Fruit fly (Drosophila melanogaster) whole organism, embryonic: ENCODE data around the gene CheB38c.

Experiments used
- Adf1 ChIP-seq: fragments of 200-800 bp; sonication (Bioruptor generic); IDR thresholded peaks from 2 replicates; pipeline ENCODE4 v1.3.6; 2022; ENCODE audit warnings: missing biosample characterization, missing genetic modification characterization
- Blimp-1 ChIP-seq: fragments of 200-800 bp; sonication (Bioruptor generic); optimal IDR thresholded peaks from 3 replicates; lab custom pipeline; 2018; ENCODE audit warnings: missing biosample characterization, missing genetic modification characterization, mild to moderate bottlenecking, moderate library complexity, missing genetic modification reagents
- CG11504 ChIP-seq: fragments of 200-800 bp; sonication (Bioruptor generic); optimal IDR thresholded peaks from 3 replicates; lab custom pipeline; 2019; ENCODE audit warnings: missing biosample characterization, mild to moderate bottlenecking, missing genetic modification characterization, moderate library complexity
- CG13424 ChIP-seq: fragments of 200-800 bp; sonication (Bioruptor generic); optimal IDR thresholded peaks from 2 replicates; lab custom pipeline; 2019; ENCODE audit warnings: missing biosample characterization, mild to moderate bottlenecking, missing genetic modification characterization, moderate library complexity
- CG14860 ChIP-seq: fragments of 200-800 bp; sonication (Bioruptor generic); IDR thresholded peaks from 3 replicates; pipeline ENCODE4 v1.3.6; 2022; ENCODE audit warnings: missing biosample characterization, missing genetic modification characterization; ENCODE audit not compliant: partially characterized antibody
- CG16863 ChIP-seq: fragments of 200-800 bp; sonication (Bioruptor generic); optimal IDR thresholded peaks from 3 replicates; lab custom pipeline; 2016; ENCODE audit warnings: missing biosample characterization, missing genetic modification characterization
- CG2712 ChIP-seq: fragments of 200-800 bp; optimal IDR thresholded peaks from 3 replicates; lab custom pipeline; 2019; ENCODE audit warnings: missing biosample characterization, mild to moderate bottlenecking, missing genetic modification characterization, moderate library complexity
- CG2875 ChIP-seq: fragments of 200-800 bp; sonication (Bioruptor generic); optimal IDR thresholded peaks from 2 replicates; lab custom pipeline; 2017; ENCODE audit warnings: missing biosample characterization, mild to moderate bottlenecking, missing genetic modification characterization, missing genetic modification reagents
- CG34422 ChIP-seq: fragments of 200-800 bp; sonication (Bioruptor generic); IDR thresholded peaks from 3 replicates; pipeline ENCODE4 v1.3.6; 2022; ENCODE audit warnings: missing biosample characterization, missing genetic modification characterization
- CG4282 ChIP-seq: fragments of 200-800 bp; sonication (Bioruptor generic); optimal IDR thresholded peaks from 2 replicates; lab custom pipeline; 2016; ENCODE audit warnings: missing biosample characterization, missing genetic modification characterization
- CG7839 ChIP-seq: fragments of 200-800 bp; sonication (Bioruptor generic); optimal IDR thresholded peaks from 3 replicates; lab custom pipeline; 2018; ENCODE audit warnings: missing biosample characterization, mild to moderate bottlenecking, missing genetic modification characterization, moderate library complexity
- CG7987 ChIP-seq: fragments of 200-800 bp; sonication (Bioruptor generic); optimal IDR thresholded peaks from 2 replicates; lab custom pipeline; 2018; ENCODE audit warnings: missing biosample characterization, mild to moderate bottlenecking, missing genetic modification characterization, moderate library complexity
- CG8290 ChIP-seq, 3 experiments: fragments of 200-800 bp; sonication (Bioruptor generic); optimal IDR thresholded peaks; 2 replicates each; lab custom pipeline; 2016 to 2019; ENCODE audit warnings: missing biosample characterization in 3 of 3, missing genetic modification characterization in 3 of 3, mild to moderate bottlenecking in 2 of 3, moderate library complexity in 1 of 3
- CG8924 ChIP-seq: fragments of 200-800 bp; optimal IDR thresholded peaks from 3 replicates; lab custom pipeline; 2019; ENCODE audit warnings: missing biosample characterization, mild to moderate bottlenecking, missing genetic modification characterization, moderate library complexity
- CG9437 ChIP-seq: fragments of 200-800 bp; sonication (Bioruptor generic); optimal IDR thresholded peaks from 2 replicates; lab custom pipeline; 2018; ENCODE audit warnings: missing biosample characterization, mild to moderate bottlenecking, missing genetic modification characterization
- CG9727 ChIP-seq: fragments of 200-800 bp; sonication (Bioruptor generic); optimal IDR thresholded peaks from 3 replicates; lab custom pipeline; 2017; ENCODE audit warnings: missing biosample characterization, mild to moderate bottlenecking, missing genetic modification characterization
- Camta ChIP-seq: fragments of 200-800 bp; sonication (Bioruptor generic); optimal IDR thresholded peaks from 2 replicates; lab custom pipeline; 2016; ENCODE audit warnings: missing biosample characterization, missing genetic modification characterization
- Fer2 ChIP-seq: fragments of 200-800 bp; sonication (Bioruptor generic); optimal IDR thresholded peaks from 2 replicates; lab custom pipeline; 2018; ENCODE audit warnings: missing biosample characterization, mild to moderate bottlenecking, missing genetic modification characterization, moderate library complexity
- HHEX ChIP-seq: fragments of 200-800 bp; sonication (Bioruptor generic); optimal IDR thresholded peaks from 3 replicates; lab custom pipeline; 2017; ENCODE audit warnings: missing biosample characterization, mild to moderate bottlenecking, missing genetic modification characterization, missing genetic modification reagents
- Hr3 ChIP-seq: fragments of 200-800 bp; sonication (Bioruptor generic); optimal IDR thresholded peaks from 3 replicates; lab custom pipeline; 2016; ENCODE audit warnings: missing biosample characterization, missing genetic modification characterization
- Jarid2 ChIP-seq: fragments of 200-800 bp; sonication (Bioruptor generic); optimal IDR thresholded peaks from 3 replicates; lab custom pipeline; 2017; ENCODE audit warnings: mild to moderate bottlenecking, missing biosample characterization, missing genetic modification reagents, missing genetic modification characterization
- Kr ChIP-seq: fragments of 200-800 bp; sonication (Bioruptor generic); optimal IDR thresholded peaks from 2 replicates; lab custom pipeline; 2017; ENCODE audit warnings: missing biosample characterization, mild to moderate bottlenecking, missing genetic modification characterization
- Max ChIP-seq: fragments of 200-800 bp; sonication (Bioruptor generic); optimal IDR thresholded peaks from 2 replicates; lab custom pipeline; 2016; ENCODE audit warnings: missing biosample characterization, mild to moderate bottlenecking, missing genetic modification characterization
- Nf-YB ChIP-seq: fragments of 200-800 bp; sonication (Bioruptor generic); optimal IDR thresholded peaks from 3 replicates; lab custom pipeline; 2019; ENCODE audit warnings: missing biosample characterization, mild to moderate bottlenecking, missing genetic modification characterization, moderate library complexity
- Rfx ChIP-seq: fragments of 200-800 bp; sonication (Bioruptor generic); IDR thresholded peaks from 2 replicates; pipeline ENCODE4 v1.3.6; 2022; ENCODE audit warnings: missing biosample characterization, missing genetic modification characterization
- Scr ChIP-seq: fragments of 200-800 bp; sonication (Bioruptor generic); IDR thresholded peaks from 2 replicates; pipeline ENCODE4 v1.3.6; 2022; ENCODE audit warnings: missing biosample characterization, missing genetic modification characterization; ENCODE audit not compliant: partially characterized antibody
- Spps ChIP-seq: fragments of 200-800 bp; sonication (Bioruptor generic); optimal IDR thresholded peaks from 2 replicates; lab custom pipeline; 2018; ENCODE audit warnings: missing biosample characterization, mild to moderate bottlenecking, missing genetic modification characterization
- Sry-β ChIP-seq: fragments of 200-800 bp; sonication (Bioruptor generic); optimal IDR thresholded peaks from 2 replicates; lab custom pipeline; 2018; ENCODE audit warnings: missing biosample characterization, mild to moderate bottlenecking, missing genetic modification characterization, moderate library complexity
- ara ChIP-seq: fragments of 200-800 bp; sonication (Bioruptor generic); IDR thresholded peaks from 2 replicates; pipeline ENCODE4 v1.3.6; 2022; ENCODE audit warnings: missing biosample characterization, missing genetic modification characterization
- ash1 ChIP-seq: fragments of 200-800 bp; sonication (Bioruptor generic); optimal IDR thresholded peaks from 2 replicates; lab custom pipeline; 2018; ENCODE audit warnings: missing biosample characterization, mild to moderate bottlenecking, missing genetic modification characterization
- dm ChIP-seq: fragments of 200-800 bp; sonication (Bioruptor generic); optimal IDR thresholded peaks from 3 replicates; lab custom pipeline; 2016; ENCODE audit warnings: missing biosample characterization, missing genetic modification characterization
- eyg ChIP-seq: fragments of 200-800 bp; sonication (Bioruptor generic); optimal IDR thresholded peaks from 3 replicates; lab custom pipeline; 2016; ENCODE audit warnings: missing biosample characterization, missing genetic modification characterization
- fd96Cb ChIP-seq: fragments of 200-800 bp; sonication (Bioruptor generic); optimal IDR thresholded peaks from 2 replicates; lab custom pipeline; 2018; ENCODE audit warnings: missing biosample characterization, mild to moderate bottlenecking, missing genetic modification characterization, moderate library complexity
- gfzf ChIP-seq: fragments of 200-800 bp; sonication (Bioruptor generic); optimal IDR thresholded peaks from 2 replicates; lab custom pipeline; 2016; ENCODE audit warnings: missing biosample characterization, mild to moderate bottlenecking, missing genetic modification characterization, moderate library complexity
- lov ChIP-seq, 2 experiments: fragments of 200-800 bp in 1 of 2; fragments of >200 bp in 1 of 2; sonication (Bioruptor generic) in 1 of 2; IDR thresholded peaks in 1 of 2; optimal IDR thresholded peaks in 1 of 2; 2 replicates in 1 of 2; 3 replicates in 1 of 2; pipeline versions ENCODE4 v1.3.6 to Lab custom; 2017 to 2022; ENCODE audit warnings: missing biosample characterization in 1 of 2, missing genetic modification characterization in 1 of 2
- nom ChIP-seq: fragments of 200-800 bp; sonication (Bioruptor generic); optimal IDR thresholded peaks from 2 replicates; lab custom pipeline; 2017; ENCODE audit warnings: missing biosample characterization, missing genetic modification characterization, mild to moderate bottlenecking, moderate library complexity, missing genetic modification reagents
- onecut ChIP-seq: fragments of 200-800 bp; sonication (Bioruptor generic); IDR thresholded peaks from 2 replicates; pipeline ENCODE4 v1.3.6; 2022; ENCODE audit warnings: missing biosample characterization, missing genetic modification characterization
- otp ChIP-seq: fragments of 200-800 bp; sonication (Bioruptor generic); IDR thresholded peaks from 3 replicates; pipeline ENCODE4, ENCODE4 v1.3.6; 2022; ENCODE audit warnings: missing biosample characterization, missing genetic modification characterization
- p53 ChIP-seq: fragments of 200-800 bp; sonication (Bioruptor generic); optimal IDR thresholded peaks from 2 replicates; lab custom pipeline; 2016; ENCODE audit warnings: missing biosample characterization, missing genetic modification characterization
- pb ChIP-seq: fragments of 200-800 bp; sonication (Bioruptor generic); optimal IDR thresholded peaks from 3 replicates; lab custom pipeline; 2016; ENCODE audit warnings: missing biosample characterization, missing genetic modification characterization
- scrt ChIP-seq: fragments of 200-800 bp; sonication (Bioruptor generic); optimal IDR thresholded peaks from 2 replicates; lab custom pipeline; 2018; ENCODE audit warnings: missing biosample characterization, mild to moderate bottlenecking, missing genetic modification characterization, moderate library complexity
- sens ChIP-seq: fragments of 200-800 bp; sonication (Bioruptor generic); peaks from one replicate; lab custom pipeline; 2016; ENCODE audit warnings: missing biosample characterization, missing genetic modification characterization
- seq ChIP-seq: fragments of 200-800 bp; sonication (Bioruptor generic); IDR thresholded peaks from 2 replicates; pipeline ENCODE4 v1.3.6; 2022; ENCODE audit warnings: missing biosample characterization, missing genetic modification characterization
- so ChIP-seq: fragments of 200-800 bp; sonication (Bioruptor generic); IDR thresholded peaks from 3 replicates; pipeline ENCODE4 v1.3.6; 2022; ENCODE audit warnings: missing biosample characterization, missing genetic modification characterization
- stc ChIP-seq: fragments of 200-800 bp; sonication (Bioruptor generic); IDR thresholded peaks from 2 replicates; pipeline ENCODE4 v1.3.6; 2022; ENCODE audit warnings: missing biosample characterization, missing genetic modification characterization
- unc-4 ChIP-seq: fragments of 200-800 bp; sonication (Bioruptor generic); IDR thresholded peaks from 2 replicates; pipeline ENCODE4 v1.3.6; 2022; ENCODE audit warnings: missing biosample characterization, missing genetic modification characterization; ENCODE audit not compliant: partially characterized antibody
- wdn ChIP-seq: fragments of 200-800 bp; sonication (Bioruptor generic); IDR thresholded peaks from 2 replicates; pipeline ENCODE4 v1.3.6; 2022; ENCODE audit warnings: missing biosample characterization, missing genetic modification characterization
- z ChIP-seq: fragments of 200-800 bp; sonication (Bioruptor generic); IDR thresholded peaks from 3 replicates; pipeline ENCODE4 v1.3.6; 2022; ENCODE audit warnings: missing biosample characterization, missing genetic modification characterization

Gene CheB38c

DNA sequence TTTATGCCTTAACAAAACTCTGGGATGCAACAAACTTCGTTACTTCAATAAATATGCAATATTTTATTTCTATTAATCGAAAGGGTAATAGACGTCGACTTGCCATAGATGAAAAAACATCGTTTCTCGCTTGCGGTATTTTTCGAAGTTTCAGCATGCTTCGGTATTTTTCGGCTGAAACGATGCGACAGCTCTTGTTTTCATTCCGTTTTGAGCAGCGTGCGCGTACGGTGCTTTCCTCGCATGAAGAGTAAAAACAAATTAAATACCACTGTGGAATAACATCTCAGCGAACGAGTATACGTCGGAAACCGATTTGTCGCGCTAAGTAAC, 23.2 kb downstream of the CheB38c start, which contains the start of gene CG9328 (continued):
- TF ChIP-seq nom (GFP tag; lab: Kevin White, UChicago) = peak; percentile 35
- TF ChIP-seq gfzf (GFP tag; lab: Kevin White, UChicago) = peak; percentile 64
- no peak for TF ChIP-seq p53 (GFP tag; lab: Kevin White, UChicago)
- TF ChIP-seq Sry-β = peak; percentile 12
- peak; percentile 25; the same call in 1 of the 2 replicates for TF ChIP-seq ara
- TF ChIP-seq Adf1 (GFP tag; lab: Robert Waterston, UW) = peak; percentile 47; the same call in 1 of the 2 replicates
- TF ChIP-seq pb = no peak
- TF ChIP-seq Camta (GFP tag; lab: Kevin White, UChicago) = peak; percentile 39
- peak; percentile 67; the same call in 1 of the 3 replicates for TF ChIP-seq CG34422 (GFP tag; lab: Robert Waterston, UW)
- TF ChIP-seq CG11504 (tag; lab: Kevin White, UChicago) = peak; percentile 38
- TF ChIP-seq Nf-YB (GFP tag; lab: Kevin White, UChicago) = peak; percentile 1
- TF ChIP-seq Spps (tag; lab: Kevin White, UChicago) = peak; percentile 12
- TF ChIP-seq Fer2 (tag; lab: Kevin White, UChicago) = no peak
- TF ChIP-seq CG13424 (tag; lab: Kevin White, UChicago) = peak; percentile 12
- peak; percentile 21 for TF ChIP-seq Max
- TF ChIP-seq otp (GFP tag; lab: Robert Waterston, UW) = 0 out of 3 replicates have a peak, but pooled peaks have one; percentile 32
- peak; percentile 49; the same call in 1 of the 2 replicates for TF ChIP-seq seq (GFP tag; lab: Robert Waterston, UW)
- TF ChIP-seq fd96Cb = peak; percentile 17
- no peak for TF ChIP-seq HHEX
- TF ChIP-seq CG8290 (GFP tag; optimal IDR thresholded peaks at IDR 0.05; lab: Kevin White, UChicago) = no peak
- peak in 1 of 2 experiments; percentile 85 for TF ChIP-seq CG8290 (tag; optimal IDR thresholded peaks at IDR 0.05; lab: Kevin White, UChicago)
- no peak for TF ChIP-seq lov (optimal IDR thresholded peaks at IDR 0.05; lab: Kevin White, UChicago)
- TF ChIP-seq lov (GFP tag; IDR thresholded peaks at IDR 0.05; lab: Robert Waterston, UW) = 0 out of 3 replicates have a peak, but pooled peaks have one; percentile 18
- peak; percentile 51; the same call in 1 of the 2 replicates for TF ChIP-seq onecut (GFP tag; lab: Robert Waterston, UW)
- TF ChIP-seq CG9437 (GFP tag; lab: Kevin White, UChicago) = peak; percentile 11
- peak; percentile 62; the same call in 1 of the 2 replicates for TF ChIP-seq stc (GFP tag; lab: Robert Waterston, UW)
- no peak for TF ChIP-seq CG4282 (GFP tag; lab: Kevin White, UChicago)
- TF ChIP-seq Scr = peak; percentile 33; the same call in 1 of the 2 replicates
- peak; percentile 11 for TF ChIP-seq CG16863
- TF ChIP-seq scrt (GFP tag; lab: Kevin White, UChicago) = peak; percentile 27
- TF ChIP-seq wdn (GFP tag; lab: Robert Waterston, UW) = no peak
- TF ChIP-seq sens (GFP tag; lab: Kevin White, UChicago) = peak; percentile 93
- TF ChIP-seq Rfx (GFP tag; lab: Robert Waterston, UW) = peak; percentile 37
- TF ChIP-seq Blimp-1 (GFP tag; lab: Kevin White, UChicago) = peak; percentile 66
- TF ChIP-seq z = no peak
- TF ChIP-seq eyg (GFP tag; lab: Kevin White, UChicago) = no peak
- 0 out of 3 replicates have a peak, but pooled peaks have one; percentile 34 for TF ChIP-seq CG14860 (GFP tag; lab: Robert Waterston, UW)
- TF ChIP-seq CG7987 (GFP tag; lab: Kevin White, UChicago) = peak; percentile 20
- peak; percentile 46 for TF ChIP-seq CG8924 (tag; lab: Kevin White, UChicago)
- peak; percentile 53; the same call in 1 of the 3 replicates for TF ChIP-seq so
- TF ChIP-seq CG9727 = peak; percentile 34
- peak; percentile 51 for TF ChIP-seq CG2712 (tag; lab: Kevin White, UChicago)
- peak; percentile 36 for TF ChIP-seq Kr (GFP tag; lab: Kevin White, UChicago)
- TF ChIP-seq ash1 = peak; percentile 32
- peak; percentile 94 for TF ChIP-seq Jarid2
- peak; percentile 25 for TF ChIP-seq CG7839
- peak; percentile 17 for TF ChIP-seq Hr3 (GFP tag; lab: Kevin White, UChicago)
- TF ChIP-seq dm = peak; percentile 55
- 0 out of 2 replicates have a peak, but pooled peaks have one; percentile 19 for TF ChIP-seq unc-4 (GFP tag; lab: Robert Waterston, UW)
- TF ChIP-seq CG2875 (GFP tag; lab: Kevin White, UChicago) = peak; percentile 47
